Worm (Caenorhabditis elegans): Measurements from ENCODE around the gene lonp-2.

DNA sequence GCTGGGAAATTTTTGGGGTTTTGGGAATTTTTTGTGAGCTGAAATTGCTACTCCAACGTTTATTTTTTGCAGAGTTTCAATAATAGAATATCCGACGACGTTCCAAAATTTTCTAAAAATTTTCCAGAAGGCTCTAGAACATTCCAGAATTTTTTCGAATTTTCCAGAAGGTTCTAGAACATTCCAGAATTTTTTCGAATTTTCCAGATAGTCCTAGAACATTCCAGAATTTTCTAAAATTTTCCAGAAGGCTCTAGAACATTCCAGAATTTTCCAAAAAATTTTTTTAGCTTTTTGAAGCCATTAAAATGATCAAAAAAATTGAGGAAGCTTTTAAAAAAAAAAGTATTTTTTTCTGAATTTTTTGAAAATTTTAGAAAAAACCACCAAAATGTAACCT is 15.9 kb downstream of the lonp-2 start:
- TF ChIP-seq ceh-16 (tag; optimal IDR thresholded peaks at IDR 0.05) = no peak
- TF ChIP-seq unc-39 (tag; optimal IDR thresholded peaks at IDR 0.05) = no peak
- TF ChIP-seq fos-1 (tag; optimal IDR thresholded peaks at IDR 0.05) = no peak
- TF ChIP-seq ceh-28 (tag; optimal IDR thresholded peaks at IDR 0.05) = no peak
- TF ChIP-seq elt-2 (tag; optimal IDR thresholded peaks at IDR 0.05) = no peak
- no peak for TF ChIP-seq nhr-28 (tag; optimal IDR thresholded peaks at IDR 0.05)
- TF ChIP-seq nhr-76 (tag; optimal IDR thresholded peaks at IDR 0.05) = no peak
- no peak for TF ChIP-seq nhr-77 (tag; optimal IDR thresholded peaks at IDR 0.05)
- no peak for TF ChIP-seq nhr-12 (tag; optimal IDR thresholded peaks at IDR 0.05)
- TF ChIP-seq nfya-1 (tag; optimal IDR thresholded peaks at IDR 0.05; ENCODE audit: insufficient read depth) = no peak
- no peak for TF ChIP-seq snpc-4 (tag; optimal IDR thresholded peaks at IDR 0.05)

Data from whole organism, L3 larva.